Worm (Caenorhabditis elegans) whole organism, L1 larva: ENCODE measurements around the gene nhx-6.

Experiments
- C34B4.2 ChIP-seq: sonication (generic microtip); optimal IDR thresholded peaks from 2 replicates; lab custom pipeline; 2017; ENCODE audit warnings: mild to moderate bottlenecking, missing genetic modification characterization, missing compliant biosample characterization
- F16B12.6 ChIP-seq: fragments of 150-350 bp; optimal IDR thresholded peaks from 2 replicates; lab custom pipeline; 2014; ENCODE audit warnings: missing biosample characterization, missing genetic modification characterization
- Y116A8C.19 ChIP-seq: sonication (generic microtip); optimal IDR thresholded peaks from 2 replicates; lab custom pipeline; 2016; ENCODE audit warnings: missing compliant biosample characterization, missing genetic modification characterization, borderline replicate concordance
- ama-1 ChIP-seq: fragments of 150-350 bp; optimal IDR thresholded peaks from 2 replicates; lab custom pipeline; 2014
- ceh-63 ChIP-seq: fragments of 200-800 bp; sonication (Bioruptor generic); optimal IDR thresholded peaks from 2 replicates; lab custom pipeline; 2018; ENCODE audit warnings: mild to moderate bottlenecking, missing genetic modification characterization, missing compliant biosample characterization
- ceh-82 ChIP-seq, 3 experiments: fragments of 150-350 bp in 1 of 3; sonication (generic microtip) in 2 of 3; optimal IDR thresholded peaks; 2 replicates each; lab custom pipeline; 2014 to 2017; ENCODE audit warnings: missing biosample characterization in 3 of 3, missing genetic modification characterization in 3 of 3
- ceh-88 ChIP-seq: fragments of 200-800 bp; sonication (Bioruptor generic); IDR thresholded peaks from 2 replicates; pipeline ENCODE4 v1.3.6; 2022; ENCODE audit warnings: missing genetic modification characterization, missing compliant biosample characterization
- ceh-90 ChIP-seq: sonication (generic microtip); optimal IDR thresholded peaks from 2 replicates; lab custom pipeline; 2016; ENCODE audit warnings: missing genetic modification characterization, missing compliant biosample characterization
- dsc-1 ChIP-seq: sonication (generic microtip); optimal IDR thresholded peaks from 2 replicates; lab custom pipeline; 2016; ENCODE audit warnings: mild to moderate bottlenecking, missing genetic modification characterization, missing compliant biosample characterization
- efl-1 ChIP-seq, 4 experiments: fragments of 150-350 bp; optimal IDR thresholded peaks in 3 of 4; peaks in 1 of 4; 1 replicate in 1 of 4; 2 replicates in 3 of 4; lab custom pipeline; 2014; ENCODE audit warnings: missing biosample characterization in 2 of 4, missing genetic modification characterization in 2 of 4, missing genetic modification reagents in 2 of 4
- fkh-10 ChIP-seq: sonication (generic microtip); optimal IDR thresholded peaks from 2 replicates; lab custom pipeline; 2017; ENCODE audit warnings: missing biosample characterization, missing genetic modification reagents, missing genetic modification characterization
- fkh-8 ChIP-seq: sonication (generic microtip); optimal IDR thresholded peaks from 2 replicates; lab custom pipeline; 2016; ENCODE audit warnings: mild to moderate bottlenecking, missing genetic modification characterization, missing compliant biosample characterization
- fos-1 ChIP-seq: fragments of 150-350 bp; optimal IDR thresholded peaks from 2 replicates; lab custom pipeline; 2014; ENCODE audit warnings: missing biosample characterization, missing genetic modification characterization
- grh-1 ChIP-seq: fragments of 200-800 bp; sonication (Bioruptor generic); IDR thresholded peaks from 2 replicates; pipeline ENCODE4 v1.3.6; 2022; ENCODE audit warnings: missing genetic modification reagents, missing genetic modification characterization, missing compliant biosample characterization
- lin-39 ChIP-seq: fragments of 150-350 bp; optimal IDR thresholded peaks from 2 replicates; lab custom pipeline; 2014; ENCODE audit warnings: missing biosample characterization, missing genetic modification reagents, missing genetic modification characterization
- mab-9 ChIP-seq: fragments of 200-800 bp; sonication (Bioruptor generic); IDR thresholded peaks from 2 replicates; pipeline ENCODE4 v1.3.6; 2022; ENCODE audit warnings: missing genetic modification reagents, missing genetic modification characterization, missing compliant biosample characterization
- mdl-1 ChIP-seq, 2 experiments: fragments of 150-350 bp; optimal IDR thresholded peaks; 2 replicates each; lab custom pipeline; 2014 to 2017; ENCODE audit warnings: missing biosample characterization in 2 of 2, missing genetic modification characterization in 2 of 2, inconsistent platforms in 1 of 2
- mef-2 ChIP-seq: fragments of 150-350 bp; optimal IDR thresholded peaks from 2 replicates; lab custom pipeline; 2014; ENCODE audit warnings: missing biosample characterization, missing genetic modification characterization
- nhr-12 ChIP-seq: sonication (generic microtip); optimal IDR thresholded peaks from 2 replicates; lab custom pipeline; 2017; ENCODE audit warnings: missing biosample characterization, missing genetic modification characterization
- nhr-19 ChIP-seq: fragments of 200-800 bp; sonication (Bioruptor generic); conservative IDR thresholded peaks from 2 replicates; pipeline ENCODE4 v1.3.6; 2022; ENCODE audit warnings: missing genetic modification characterization, missing compliant biosample characterization
- nhr-20 ChIP-seq: sonication (generic microtip); optimal IDR thresholded peaks from 2 replicates; lab custom pipeline; 2016; ENCODE audit warnings: mild to moderate bottlenecking, missing genetic modification characterization, missing compliant biosample characterization
- nhr-237 ChIP-seq: fragments of 150-350 bp; optimal IDR thresholded peaks from 2 replicates; lab custom pipeline; 2014; ENCODE audit warnings: missing biosample characterization, missing genetic modification characterization
- nhr-28 ChIP-seq: fragments of 150-350 bp; optimal IDR thresholded peaks from 2 replicates; lab custom pipeline; 2014; ENCODE audit warnings: missing biosample characterization, missing genetic modification characterization
- nhr-47 ChIP-seq: sonication (generic microtip); optimal IDR thresholded peaks from 2 replicates; lab custom pipeline; 2016; ENCODE audit warnings: mild to moderate bottlenecking, missing genetic modification characterization, moderate library complexity, missing compliant biosample characterization
- nhr-71 ChIP-seq: sonication (generic microtip); optimal IDR thresholded peaks from 2 replicates; lab custom pipeline; 2016; ENCODE audit warnings: mild to moderate bottlenecking, missing genetic modification characterization, moderate library complexity, missing compliant biosample characterization
- nhr-84 ChIP-seq: sonication (generic microtip); optimal IDR thresholded peaks from 2 replicates; lab custom pipeline; 2017; ENCODE audit warnings: missing biosample characterization, missing genetic modification characterization
- pag-3 ChIP-seq: sonication (generic microtip); optimal IDR thresholded peaks from 2 replicates; lab custom pipeline; 2017; ENCODE audit warnings: missing genetic modification characterization, mild to moderate bottlenecking, missing compliant biosample characterization, antibody characterized with exemption, borderline replicate concordance; ENCODE audit not compliant: insufficient read depth
- rnt-1 ChIP-seq: sonication (generic microtip); optimal IDR thresholded peaks from 2 replicates; lab custom pipeline; 2016; ENCODE audit warnings: mild to moderate bottlenecking, missing genetic modification characterization, moderate library complexity, missing compliant biosample characterization
- sup-37 ChIP-seq: fragments of 200-800 bp; sonication (Bioruptor generic); optimal IDR thresholded peaks from 2 replicates; lab custom pipeline; 2018; ENCODE audit warnings: mild to moderate bottlenecking, missing genetic modification characterization, missing compliant biosample characterization
- unc-130 ChIP-seq: fragments of 150-350 bp; optimal IDR thresholded peaks from 2 replicates; lab custom pipeline; 2017; ENCODE audit warnings: missing biosample characterization, missing genetic modification characterization, inconsistent platforms
- unc-30 ChIP-seq: sonication (generic microtip); optimal IDR thresholded peaks from 2 replicates; lab custom pipeline; 2017; ENCODE audit warnings: missing biosample characterization, missing genetic modification characterization
- vab-15 ChIP-seq: sonication (generic microtip); optimal IDR thresholded peaks from 2 replicates; lab custom pipeline; 2017; ENCODE audit warnings: missing genotype, mild to moderate bottlenecking, missing genetic modification characterization, missing compliant biosample characterization
- xbp-1 ChIP-seq: sonication (generic microtip); optimal IDR thresholded peaks from 2 replicates; lab custom pipeline; 2016; ENCODE audit warnings: missing genetic modification characterization, missing compliant biosample characterization
- zag-1 ChIP-seq: fragments of 150-350 bp; optimal IDR thresholded peaks from 2 replicates; lab custom pipeline; 2014; ENCODE audit warnings: missing biosample characterization, missing genetic modification characterization
- zip-4 ChIP-seq: fragments of 200-800 bp; sonication (Bioruptor generic); optimal IDR thresholded peaks from 2 replicates; lab custom pipeline; 2018; ENCODE audit warnings: mild to moderate bottlenecking, missing genetic modification characterization, moderate library complexity, missing compliant biosample characterization

The nhx-6 gene

ce11 chrII:1670985-1671384 is 356 bp downstream of the nhx-6 start:
- TF ChIP-seq nhr-47: no peak
- TF ChIP-seq ceh-90 (tag; lab: Kevin White, UChicago): no peak
- no peak for TF ChIP-seq efl-1 (optimal IDR thresholded peaks at IDR 0.05; lab: Kevin White, UChicago)
- peak in 1 of 2 experiments; percentile 23 for TF ChIP-seq efl-1 (GFP tag; optimal IDR thresholded peaks at IDR 0.05 in 1 of 2; lab: Kevin White, UChicago)
- TF ChIP-seq mdl-1 (tag; optimal IDR thresholded peaks at IDR 0.05; lab: Kevin White, UChicago): no peak
- no peak for TF ChIP-seq fkh-10 (GFP tag; lab: Kevin White, UChicago)

ce11 chrII:1672673-1673072 is 2.0 kb downstream of the nhx-6 start:
- TF ChIP-seq F16B12.6: no peak
- TF ChIP-seq zag-1 (tag; lab: Kevin White, UChicago): no peak
- no peak for TF ChIP-seq fkh-8
- no peak for TF ChIP-seq nhr-20
- no peak for TF ChIP-seq fos-1 (tag; lab: Kevin White, UChicago)
- no peak for TF ChIP-seq pag-3 (tag; lab: Kevin White, UChicago)
- TF ChIP-seq, all 84 proteins: peak for 0

- TF ChIP-seq ceh-82 (tag; optimal IDR thresholded peaks at IDR 0.05; lab: Kevin White, UChicago) (no peak), lin-39 (tag; lab: Kevin White, UChicago) (no peak), mef-2 (tag; lab: Kevin White, UChicago) (no peak), nhr-237 (tag; lab: Kevin White, UChicago) (no peak), vab-15 (tag; lab: Kevin White, UChicago) (no peak), nhr-71 (tag; lab: Kevin White, UChicago) (no peak), ceh-63 (GFP tag; lab: Kevin White, UChicago) (no peak), nhr-19 (no peak), nhr-84 (tag; lab: Kevin White, UChicago) (no peak), ceh-88 (GFP tag; lab: Robert Waterston, UW) (no peak)
Observed at ce11 chrII:1676088-1676487, 5.5 kb downstream of the nhx-6 start, which contains the start of gene fbxb-17. fbxb-17 (plus strand) TSS chrII:1676388.

ce11 chrII:1679081-1679480 is 8.5 kb downstream of the nhx-6 start, which contains the start of gene irld-36:
irld-36 (plus strand) TSS chrII:1679381.
- TF ChIP-seq xbp-1 (tag; lab: Kevin White, UChicago): no peak
- no peak for TF ChIP-seq unc-30 (tag; lab: Kevin White, UChicago)
- TF ChIP-seq sup-37 (GFP tag; lab: Kevin White, UChicago): no peak
- TF ChIP-seq F16B12.6: no peak
- no peak for TF ChIP-seq rnt-1 (tag; lab: Kevin White, UChicago)
- no peak for TF ChIP-seq nhr-84 (tag; lab: Kevin White, UChicago)
- no peak for TF ChIP-seq Y116A8C.19 (tag; lab: Kevin White, UChicago)

- TF ChIP-seq pag-3 (tag; lab: Kevin White, UChicago): no peak
- no peak for TF ChIP-seq mab-9
- no peak for TF ChIP-seq ama-1 (lab: Kevin White, UChicago)
- no peak for TF ChIP-seq nhr-12 (tag; lab: Kevin White, UChicago)
- TF ChIP-seq nhr-237 (tag; lab: Kevin White, UChicago): no peak
- no peak for TF ChIP-seq dsc-1 (tag; lab: Kevin White, UChicago)
- TF ChIP-seq unc-130 (tag; lab: Kevin White, UChicago): no peak
- TF ChIP-seq zag-1 (tag; lab: Kevin White, UChicago): no peak
- TF ChIP-seq nhr-19: no peak
- TF ChIP-seq ceh-63 (GFP tag; lab: Kevin White, UChicago): no peak
- no peak for TF ChIP-seq fkh-10 (GFP tag; lab: Kevin White, UChicago)
- TF ChIP-seq C34B4.2 (tag; lab: Kevin White, UChicago): no peak
- no peak for TF ChIP-seq grh-1 (GFP tag; lab: Robert Waterston, UW)
- no peak for TF ChIP-seq nhr-28 (tag; lab: Kevin White, UChicago)
- TF ChIP-seq zip-4 (GFP tag; lab: Kevin White, UChicago): no peak
Observed at ce11 chrII:1682218-1682617, 11.6 kb downstream of the nhx-6 start, which contains the start of gene fbxb-26. fbxb-26 (plus strand) TSS chrII:1682518.
